Fruit fly (Drosophila melanogaster) whole organism, wandering third instar larva: ENCODE data around the gene CG14434.

Experiments
- Abd-B ChIP-seq: fragments of >200 bp; optimal IDR thresholded peaks from 2 replicates; lab custom pipeline; 2017; ENCODE audit warnings: missing biosample characterization, missing genetic modification characterization
- CG32264 ChIP-seq: fragments of 200-800 bp; sonication (Bioruptor generic); optimal IDR thresholded peaks from 2 replicates; lab custom pipeline; 2016; ENCODE audit warnings: missing biosample characterization, missing genetic modification characterization
- CG9705 ChIP-seq: fragments of 200-800 bp; sonication (Bioruptor generic); optimal IDR thresholded peaks from 2 replicates; lab custom pipeline; 2018; ENCODE audit warnings: missing biosample characterization, mild to moderate bottlenecking, missing genetic modification characterization
- CrebA ChIP-seq: fragments of 200-800 bp; sonication (Bioruptor generic); optimal IDR thresholded peaks from 2 replicates; lab custom pipeline; 2016; ENCODE audit warnings: missing biosample characterization, mild to moderate bottlenecking, missing genetic modification characterization, borderline replicate concordance
- Dfd ChIP-seq: fragments of >200 bp; optimal IDR thresholded peaks from 2 replicates; lab custom pipeline; 2017; ENCODE audit warnings: missing biosample characterization, missing genetic modification characterization
- Dif ChIP-seq: fragments of 200-275, 200-300 bp; sonication (Bioruptor generic); optimal IDR thresholded peaks from 2 replicates; lab custom pipeline; 2018; ENCODE audit warnings: missing biosample characterization, missing genetic modification characterization; ENCODE audit not compliant: partially characterized antibody
- GATAd ChIP-seq: sonication (Bioruptor generic); optimal IDR thresholded peaks from 2 replicates; lab custom pipeline; 2016; ENCODE audit warnings: missing biosample characterization, missing genetic modification characterization
- HLH106 ChIP-seq: fragments of 200-800 bp; optimal IDR thresholded peaks from 3 replicates; lab custom pipeline; 2019; ENCODE audit warnings: missing biosample characterization, mild to moderate bottlenecking, missing genetic modification characterization, moderate library complexity
- Hnf4 ChIP-seq: fragments of 200-800 bp; sonication (Bioruptor generic); optimal IDR thresholded peaks from 2 replicates; lab custom pipeline; 2016; ENCODE audit warnings: missing biosample characterization, mild to moderate bottlenecking, missing genetic modification characterization
- Hr78 ChIP-seq: fragments of >200 bp; optimal IDR thresholded peaks from 2 replicates; lab custom pipeline; 2017; ENCODE audit warnings: missing biosample characterization, missing genetic modification characterization
- Hr83 ChIP-seq: fragments of 200-300 bp; sonication (Bioruptor generic); optimal IDR thresholded peaks from 2 replicates; lab custom pipeline; 2016; ENCODE audit warnings: missing biosample characterization, mild to moderate bottlenecking, missing genetic modification characterization, moderate library complexity; ENCODE audit not compliant: poor library complexity, severe bottlenecking
- Jra ChIP-seq: sonication (Bioruptor generic); optimal IDR thresholded peaks from 2 replicates; lab custom pipeline; 2016; ENCODE audit warnings: missing biosample characterization, missing genetic modification characterization
- Mio ChIP-seq: sonication (Bioruptor generic); optimal IDR thresholded peaks from 2 replicates; lab custom pipeline; 2016; ENCODE audit warnings: missing biosample characterization, missing genetic modification characterization
- Myc ChIP-seq: fragments of >200 bp; optimal IDR thresholded peaks from 2 replicates; lab custom pipeline; 2017
- N ChIP-seq: fragments of >200 bp; optimal IDR thresholded peaks from 2 replicates; lab custom pipeline; 2018; ENCODE audit warnings: missing biosample characterization, missing external identifiers, missing genetic modification characterization
- OdsH ChIP-seq: fragments of 200-800 bp; sonication (Bioruptor generic); optimal IDR thresholded peaks from 2 replicates; lab custom pipeline; 2016; ENCODE audit warnings: missing biosample characterization, mild to moderate bottlenecking, missing genetic modification characterization
- Rel ChIP-seq, 2 experiments: fragments of 200-800 bp; sonication (Bioruptor generic) in 1 of 2; optimal IDR thresholded peaks; 2 replicates in 1 of 2; 3 replicates in 1 of 2; lab custom pipeline; 2016 to 2019; ENCODE audit warnings: mild to moderate bottlenecking in 2 of 2, missing biosample characterization in 2 of 2, missing genetic modification characterization in 2 of 2, moderate library complexity in 1 of 2
- Sp1 ChIP-seq: fragments of 200-800 bp; sonication (Bioruptor generic); optimal IDR thresholded peaks from 3 replicates; lab custom pipeline; 2019; ENCODE audit warnings: missing biosample characterization, mild to moderate bottlenecking, missing genetic modification characterization, moderate library complexity
- Vsx2 ChIP-seq: fragments of 200-300, 225-300 bp; sonication (Bioruptor generic); optimal IDR thresholded peaks from 2 replicates; lab custom pipeline; 2018; ENCODE audit warnings: missing biosample characterization, missing genetic modification characterization; ENCODE audit not compliant: partially characterized antibody
- br ChIP-seq: fragments of 200-800 bp; sonication (Bioruptor generic); optimal IDR thresholded peaks from 2 replicates; lab custom pipeline; 2016; ENCODE audit warnings: missing biosample characterization, missing genetic modification characterization
- brk ChIP-seq: fragments of 200-800 bp; sonication (Bioruptor generic); optimal IDR thresholded peaks from 2 replicates; lab custom pipeline; 2016; ENCODE audit warnings: missing biosample characterization, mild to moderate bottlenecking, missing genetic modification characterization
- dl ChIP-seq, 2 experiments: fragments of 175-275, 200-275 bp in 1 of 2; fragments of 200-275 bp in 1 of 2; sonication (Bioruptor generic); optimal IDR thresholded peaks; lab custom pipeline; 2018; ENCODE audit warnings: mild to moderate bottlenecking in 2 of 2, missing biosample characterization in 2 of 2, missing genetic modification characterization in 2 of 2, moderate library complexity in 2 of 2; ENCODE audit not compliant: partially characterized antibody in 2 of 2, insufficient read depth in 1 of 2
- dmrt93B ChIP-seq: fragments of 200-800 bp; sonication (Bioruptor generic); optimal IDR thresholded peaks from 2 replicates; lab custom pipeline; 2018; ENCODE audit warnings: missing biosample characterization, mild to moderate bottlenecking, missing genetic modification characterization
- dsf ChIP-seq: sonication (Bioruptor generic); optimal IDR thresholded peaks from 2 replicates; lab custom pipeline; 2016; ENCODE audit warnings: missing biosample characterization, missing genetic modification characterization, borderline replicate concordance
- ey ChIP-seq: fragments of 200-800 bp; sonication (Bioruptor generic); optimal IDR thresholded peaks from 2 replicates; lab custom pipeline; 2016; ENCODE audit warnings: missing biosample characterization, missing genetic modification characterization
- foxo ChIP-seq, 2 experiments: fragments of 200-800 bp; sonication (Bioruptor generic); optimal IDR thresholded peaks; 2 replicates in 1 of 2; 3 replicates in 1 of 2; lab custom pipeline; 2016 to 2017; ENCODE audit warnings: missing biosample characterization in 2 of 2, missing genetic modification characterization in 2 of 2
- fru ChIP-seq: fragments of 200-800 bp; sonication (Bioruptor generic); optimal IDR thresholded peaks from 3 replicates; lab custom pipeline; 2016; ENCODE audit warnings: missing biosample characterization, mild to moderate bottlenecking, missing genetic modification characterization
- h ChIP-seq: fragments of 200-800 bp; sonication (Bioruptor generic); optimal IDR thresholded peaks from 3 replicates; lab custom pipeline; 2016; ENCODE audit warnings: missing biosample characterization, mild to moderate bottlenecking, missing genetic modification characterization
- jim ChIP-seq: fragments of 175-275, 200-325 bp; sonication (Bioruptor generic); optimal IDR thresholded peaks from 2 replicates; lab custom pipeline; 2016; ENCODE audit warnings: missing biosample characterization, mild to moderate bottlenecking, missing genetic modification characterization
- lola ChIP-seq: fragments of >200 bp; optimal IDR thresholded peaks from 2 replicates; lab custom pipeline; 2017; ENCODE audit warnings: missing biosample characterization, missing genetic modification characterization
- pan ChIP-seq: fragments of >200 bp; optimal IDR thresholded peaks from 2 replicates; lab custom pipeline; 2017
- psq ChIP-seq: fragments of 200-800 bp; sonication (Bioruptor generic); optimal IDR thresholded peaks from 3 replicates; lab custom pipeline; 2017; ENCODE audit warnings: missing biosample characterization, mild to moderate bottlenecking, missing genetic modification characterization, moderate library complexity
- rgr ChIP-seq: fragments of 200-800 bp; sonication (Bioruptor generic); optimal IDR thresholded peaks from 3 replicates; lab custom pipeline; 2016; ENCODE audit warnings: missing biosample characterization, mild to moderate bottlenecking, missing genetic modification characterization
- sage ChIP-seq: fragments of 200-800 bp; sonication (Bioruptor generic); optimal IDR thresholded peaks from 2 replicates; lab custom pipeline; 2016; ENCODE audit warnings: missing biosample characterization, mild to moderate bottlenecking, missing genetic modification characterization
- sv ChIP-seq: fragments of 200-800 bp; sonication (Bioruptor generic); optimal IDR thresholded peaks from 3 replicates; lab custom pipeline; 2016; ENCODE audit warnings: missing biosample characterization, missing genetic modification characterization
- tai ChIP-seq: sonication (Bioruptor generic); optimal IDR thresholded peaks from 2 replicates; lab custom pipeline; 2016; ENCODE audit warnings: missing biosample characterization, missing genetic modification characterization
- usp ChIP-seq: fragments of >200 bp; optimal IDR thresholded peaks from 2 replicates; lab custom pipeline; 2017; ENCODE audit warnings: missing biosample characterization, missing genetic modification characterization
- woc ChIP-seq: sonication (Bioruptor generic); optimal IDR thresholded peaks from 2 replicates; lab custom pipeline; 2016; ENCODE audit warnings: missing biosample characterization, mild to moderate bottlenecking, missing genetic modification characterization

The CG14434 gene

DNA sequence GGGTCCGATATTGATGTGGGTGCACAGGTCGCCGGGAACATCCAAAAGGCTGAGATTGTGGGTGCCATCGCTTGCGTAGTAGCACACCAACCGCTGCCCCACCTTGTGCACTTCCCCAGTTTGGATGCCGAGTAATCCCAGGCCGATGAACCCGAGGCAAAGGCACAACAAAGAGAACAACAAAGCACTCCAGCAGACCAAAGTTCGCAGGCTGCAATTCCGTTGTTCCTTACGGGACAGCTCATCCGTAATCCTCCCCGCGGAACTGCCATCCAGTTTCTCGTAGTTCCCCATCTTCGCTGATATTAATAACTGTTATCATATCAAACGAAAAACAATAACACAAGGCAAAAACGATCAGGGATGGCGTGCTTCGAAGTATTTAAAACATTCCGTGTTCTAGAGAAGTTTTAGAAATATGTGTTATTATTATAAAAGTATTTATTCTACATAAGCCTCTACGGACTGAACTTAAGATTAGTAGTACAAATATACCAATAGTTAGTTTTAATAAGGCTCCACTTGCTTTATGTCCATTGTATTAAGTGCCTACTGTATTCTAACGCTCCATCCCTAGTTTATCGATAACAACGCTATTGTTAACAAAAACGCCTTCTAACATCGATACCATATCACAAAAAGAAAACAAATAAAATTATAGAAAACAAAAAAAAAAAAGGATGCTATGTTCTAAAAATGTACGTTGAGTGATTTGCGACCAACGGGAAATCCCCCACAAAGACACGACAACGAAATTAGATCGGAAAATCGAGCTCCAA, 17.6 kb downstream of the CG14434 start, which contains the start of the genes Cht11 and CG4558:
Gene Cht11, minus strand, starts transcription at position 340 of the 779 bp plus-strand sequence.
Gene CG4558, plus strand, starts transcription at position 593 of the 779 bp plus-strand sequence.
- peak; percentile 87 for TF ChIP-seq h (GFP tag; lab: Kevin White, UChicago)
- TF ChIP-seq sv (GFP tag; lab: Kevin White, UChicago), result peak; percentile 76
- peak; percentile 89 for TF ChIP-seq fru (GFP tag; lab: Kevin White, UChicago)
- TF ChIP-seq Dif (GFP tag; lab: Kevin White, UChicago), result no peak
- TF ChIP-seq Abd-B, result no peak
- no peak for TF ChIP-seq Vsx2
- TF ChIP-seq Hr83 (GFP tag; lab: Kevin White, UChicago), result peak; percentile 6
- peak; percentile 90 for TF ChIP-seq HLH106 (tag; lab: Kevin White, UChicago)
- TF ChIP-seq Sp1 (GFP tag; lab: Kevin White, UChicago), result peak; percentile 88
- peak; percentile 90 for TF ChIP-seq psq (GFP tag; lab: Kevin White, UChicago)
- no peak for TF ChIP-seq GATAd (GFP tag; lab: Kevin White, UChicago)
- no peak for TF ChIP-seq CG32264 (GFP tag; lab: Kevin White, UChicago)
- TF ChIP-seq ey, result peak; percentile 81
- TF ChIP-seq Myc (lab: Kevin White, UChicago), result no peak
- TF ChIP-seq OdsH (GFP tag; lab: Kevin White, UChicago), result peak; percentile 84
- peak; percentile 84 for TF ChIP-seq woc (GFP tag; lab: Kevin White, UChicago)
- peak; percentile 77 for TF ChIP-seq Jra (GFP tag; lab: Kevin White, UChicago)
- TF ChIP-seq usp, result no peak
- peak; percentile 49 for TF ChIP-seq dsf
- no peak for TF ChIP-seq jim
- TF ChIP-seq Dfd (GFP tag; lab: Kevin White, UChicago), result no peak
- peak; percentile 87 for TF ChIP-seq rgr (GFP tag; lab: Kevin White, UChicago)
- TF ChIP-seq Rel (GFP tag; optimal IDR thresholded peaks at IDR 0.05; lab: Kevin White, UChicago), result no peak
- TF ChIP-seq Rel (tag; optimal IDR thresholded peaks at IDR 0.05; lab: Kevin White, UChicago), result peak; percentile 95
- no peak for TF ChIP-seq dl (GFP tag; optimal IDR thresholded peaks at IDR 0.05; lab: Kevin White, UChicago; ENCODE audit: insufficient read depth in 1 of 2, partially characterized antibody in 2 of 2)
- TF ChIP-seq Mio (GFP tag; lab: Kevin White, UChicago), result no peak
- TF ChIP-seq Hnf4, result peak; percentile 87
- TF ChIP-seq CrebA (GFP tag; lab: Kevin White, UChicago), result no peak
- TF ChIP-seq lola (GFP tag; lab: Kevin White, UChicago), result no peak
- peak; percentile 79 for TF ChIP-seq br (GFP tag; lab: Kevin White, UChicago)
- peak; percentile 55 for TF ChIP-seq sage (GFP tag; lab: Kevin White, UChicago)
- no peak for TF ChIP-seq pan (lab: Kevin White, UChicago)
- peak; percentile 80 for TF ChIP-seq CG9705 (GFP tag; lab: Kevin White, UChicago)
- TF ChIP-seq foxo (GFP tag; optimal IDR thresholded peaks at IDR 0.05; lab: Kevin White, UChicago), result peak in 1 of 2 experiments; percentile 91
- peak; percentile 62 for TF ChIP-seq dmrt93B (GFP tag; lab: Kevin White, UChicago)

DNA sequence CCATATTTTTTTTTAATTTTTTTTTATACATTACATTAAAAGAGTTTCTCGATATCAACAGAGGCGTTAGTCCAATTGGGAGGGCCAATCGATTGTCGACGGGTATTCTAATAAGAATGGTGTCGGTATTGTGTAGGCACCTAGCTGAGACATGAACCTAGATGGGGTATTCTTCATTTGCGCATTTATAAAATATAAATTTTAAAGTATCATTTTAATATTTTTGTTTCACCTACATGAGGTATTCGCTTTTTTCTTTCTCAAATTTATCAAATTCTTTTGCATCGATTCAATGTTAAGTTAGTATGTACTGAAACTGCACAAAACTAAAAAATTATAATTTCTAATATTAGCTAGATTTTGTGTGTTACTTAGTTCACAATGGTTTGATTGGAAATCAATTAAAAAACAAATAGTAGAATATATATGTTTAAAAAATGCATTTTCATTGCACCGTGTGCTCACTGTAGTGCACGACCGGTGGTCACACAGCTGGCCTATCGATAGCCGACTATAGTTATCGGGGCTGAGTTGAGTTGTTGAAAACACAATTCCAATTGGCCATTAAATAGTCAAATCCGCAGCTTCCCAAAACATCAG, 23.1 kb downstream of the CG14434 start, which contains the start of the genes CG14435 and Tmf:
Gene CG14435, minus strand, starts transcription at position 81 of the 600 bp plus-strand sequence.
Gene Tmf, plus strand, starts transcription at position 501 of the 600 bp plus-strand sequence.
- TF ChIP-seq CG9705 (GFP tag; lab: Kevin White, UChicago) (peak; percentile 73), Sp1 (GFP tag; lab: Kevin White, UChicago) (peak; percentile 81), Myc (lab: Kevin White, UChicago) (no peak), foxo (GFP tag; optimal IDR thresholded peaks at IDR 0.05; lab: Kevin White, UChicago) (peak in 1 of 2 experiments; percentile 82), Rel (GFP tag; optimal IDR thresholded peaks at IDR 0.05; lab: Kevin White, UChicago) (no peak), Rel (tag; optimal IDR thresholded peaks at IDR 0.05; lab: Kevin White, UChicago) (peak; percentile 43), Dfd (GFP tag; lab: Kevin White, UChicago) (no peak), rgr (GFP tag; lab: Kevin White, UChicago) (peak; percentile 76), dsf (peak; percentile 47), Vsx2 (no peak), HLH106 (tag; lab: Kevin White, UChicago) (peak; percentile 86), lola (GFP tag; lab: Kevin White, UChicago) (no peak), Jra (GFP tag; lab: Kevin White, UChicago) (no peak), ey (peak; percentile 54), Mio (GFP tag; lab: Kevin White, UChicago) (no peak), jim (no peak), Dif (GFP tag; lab: Kevin White, UChicago) (no peak), woc (GFP tag; lab: Kevin White, UChicago) (peak; percentile 68), psq (GFP tag; lab: Kevin White, UChicago) (peak; percentile 69), Hnf4 (no peak), dmrt93B (GFP tag; lab: Kevin White, UChicago) (peak; percentile 71), CrebA (GFP tag; lab: Kevin White, UChicago) (no peak), CG32264 (GFP tag; lab: Kevin White, UChicago) (no peak), pan (lab: Kevin White, UChicago) (no peak), br (GFP tag; lab: Kevin White, UChicago) (peak; percentile 42), dl (GFP tag; optimal IDR thresholded peaks at IDR 0.05; lab: Kevin White, UChicago; ENCODE audit: insufficient read depth in 1 of 2, partially characterized antibody in 2 of 2) (no peak), tai (GFP tag; lab: Kevin White, UChicago) (no peak), Hr78 (no peak), N (GFP tag; lab: Kevin White, UChicago) (no peak), fru (GFP tag; lab: Kevin White, UChicago) (peak; percentile 70), Abd-B (no peak), h (GFP tag; lab: Kevin White, UChicago) (peak; percentile 69), usp (no peak), sv (GFP tag; lab: Kevin White, UChicago) (peak; percentile 67), GATAd (GFP tag; lab: Kevin White, UChicago) (no peak), Hr83 (GFP tag; lab: Kevin White, UChicago) (no peak), OdsH (GFP tag; lab: Kevin White, UChicago) (peak; percentile 56), brk (GFP tag; lab: Kevin White, UChicago) (no peak), sage (GFP tag; lab: Kevin White, UChicago) (peak; percentile 17)
